Fruit fly (Drosophila melanogaster) whole organism, prepupa: ENCODE results near the gene p24-2.

Experiments used
- Hr4 ChIP-seq: fragments of 200-800 bp; sonication (Bioruptor generic); optimal IDR thresholded peaks from 3 replicates; lab custom pipeline; 2016; ENCODE audit warnings: missing biosample characterization, missing genetic modification characterization
- achi ChIP-seq: fragments of 200-800 bp; sonication (Bioruptor generic); optimal IDR thresholded peaks from 3 replicates; lab custom pipeline; 2016; ENCODE audit warnings: missing biosample characterization, missing genetic modification characterization
- lz ChIP-seq: fragments of 200-800 bp; sonication (Bioruptor generic); optimal IDR thresholded peaks from 3 replicates; lab custom pipeline; 2016; ENCODE audit warnings: missing biosample characterization, missing genetic modification characterization
- salr ChIP-seq, 2 experiments: fragments of 200-800 bp; sonication (Bioruptor generic); optimal IDR thresholded peaks; 3 replicates each; lab custom pipeline; 2016 to 2018; ENCODE audit warnings: missing biosample characterization in 2 of 2, missing genetic modification characterization in 2 of 2, mild to moderate bottlenecking in 1 of 2
- ss ChIP-seq, 2 experiments: fragments of 200-800 bp; sonication (Bioruptor generic); optimal IDR thresholded peaks; 2 replicates in 1 of 2; 3 replicates in 1 of 2; lab custom pipeline; 2017 to 2018; ENCODE audit warnings: mild to moderate bottlenecking in 2 of 2, missing biosample characterization in 2 of 2, missing genetic modification characterization in 2 of 2, moderate library complexity in 1 of 2

- no peak for TF ChIP-seq lz
- TF ChIP-seq salr (GFP tag; optimal IDR thresholded peaks at IDR 0.05; lab: Kevin White, UChicago) = no peak
- TF ChIP-seq Hr4 (GFP tag; lab: Kevin White, UChicago) = no peak
- no peak for TF ChIP-seq ss (GFP tag; optimal IDR thresholded peaks at IDR 0.05; lab: Kevin White, UChicago)
- TF ChIP-seq achi (GFP tag; lab: Kevin White, UChicago) = no peak
Observed at dm6 chr3R:9739793-9740192, 47.2 kb upstream of the p24-2 start, which contains the start of gene side-VII.
